Worm (Caenorhabditis elegans) whole organism, L2 larva: ENCODE results near the gene srx-9.

Experiments
- aly-2 ChIP-seq: fragments of 150-350 bp; optimal IDR thresholded peaks from 2 replicates; lab custom pipeline; 2014; ENCODE audit warnings: missing biosample characterization, missing genetic modification characterization
- fos-1 ChIP-seq: fragments of 150-350 bp; optimal IDR thresholded peaks from 2 replicates; lab custom pipeline; 2014; ENCODE audit warnings: missing biosample characterization, missing genetic modification characterization
- lsy-2 ChIP-seq, 2 experiments: fragments of 150-350 bp in 1 of 2; sonication (generic microtip) in 1 of 2; optimal IDR thresholded peaks; 2 replicates each; lab custom pipeline; 2014 to 2017; ENCODE audit warnings: missing biosample characterization in 2 of 2, missing genetic modification characterization in 2 of 2
- mab-5 ChIP-seq: fragments of 150-350 bp; optimal IDR thresholded peaks from 2 replicates; lab custom pipeline; 2014; ENCODE audit warnings: missing biosample characterization, missing genetic modification characterization
- nhr-11 ChIP-seq: fragments of 150-350 bp; optimal IDR thresholded peaks from 2 replicates; lab custom pipeline; 2014; ENCODE audit warnings: missing biosample characterization, missing genetic modification characterization
- nhr-12 ChIP-seq: fragments of 150-350 bp; optimal IDR thresholded peaks from 2 replicates; lab custom pipeline; 2014; ENCODE audit warnings: missing biosample characterization, missing genetic modification characterization
- nhr-129 ChIP-seq: fragments of 150-350 bp; optimal IDR thresholded peaks from 2 replicates; lab custom pipeline; 2014; ENCODE audit warnings: missing biosample characterization, missing genetic modification characterization
- nhr-237 ChIP-seq: fragments of 150-350 bp; optimal IDR thresholded peaks from 2 replicates; lab custom pipeline; 2014; ENCODE audit warnings: missing biosample characterization, missing genetic modification characterization
- snpc-4 ChIP-seq: fragments of 150-350 bp; optimal IDR thresholded peaks from 2 replicates; lab custom pipeline; 2014; ENCODE audit warnings: missing biosample characterization, missing genetic modification characterization

DNA sequence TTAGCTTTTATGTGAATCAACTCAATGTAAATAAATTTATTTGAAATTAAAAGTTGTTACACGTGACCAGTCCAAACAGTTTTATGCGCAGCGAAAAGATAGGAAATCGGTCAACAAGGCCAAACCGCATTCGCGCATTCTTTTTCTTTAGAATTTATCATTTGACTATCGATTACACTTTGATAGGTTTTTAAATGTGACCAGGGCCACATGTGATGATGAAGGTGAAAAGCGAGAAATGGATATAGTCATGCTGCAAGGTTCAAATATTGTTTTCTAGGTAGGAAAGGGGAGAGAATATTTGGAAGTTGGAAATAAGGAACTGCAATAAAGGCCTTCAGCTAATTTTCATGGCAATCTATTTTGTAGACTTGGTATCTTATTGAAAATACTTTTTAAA, 41.7 kb upstream of the srx-9 start:
- TF ChIP-seq nhr-129 (tag; lab: Kevin White, UChicago), result peak; percentile 59
- peak; percentile 31 for TF ChIP-seq fos-1 (tag; lab: Kevin White, UChicago)
- peak in 1 of 2 experiments; percentile 5 for TF ChIP-seq lsy-2 (tag; optimal IDR thresholded peaks at IDR 0.05; lab: Kevin White, UChicago)
- no peak for TF ChIP-seq nhr-11 (tag; lab: Kevin White, UChicago)
- no peak for TF ChIP-seq nhr-12 (tag; lab: Kevin White, UChicago)
- TF ChIP-seq aly-2, result no peak
- no peak for TF ChIP-seq nhr-237 (tag; lab: Kevin White, UChicago)
- TF ChIP-seq snpc-4 (tag; lab: Kevin White, UChicago), result no peak
- TF ChIP-seq mab-5 (tag; lab: Kevin White, UChicago), result no peak
